Fruit fly (Drosophila melanogaster) whole organism, adult: ENCODE results near the gene CG16978.

Experiments
- CG11617 ChIP-seq: fragments of 200-800 bp; sonication (Bioruptor generic); optimal IDR thresholded peaks from 2 replicates; lab custom pipeline; 2017; ENCODE audit warnings: mild to moderate bottlenecking, missing biosample characterization, missing genetic modification reagents, missing genetic modification characterization
- CG12768 ChIP-seq: fragments of 200-800 bp; sonication (Bioruptor generic); optimal IDR thresholded peaks from 2 replicates; lab custom pipeline; 2017; ENCODE audit warnings: missing biosample characterization, missing genetic modification characterization, mild to moderate bottlenecking, moderate library complexity, missing genetic modification reagents
- CG14711 ChIP-seq: fragments of 200-800 bp; sonication (Bioruptor generic); optimal IDR thresholded peaks from 2 replicates; lab custom pipeline; 2018; ENCODE audit warnings: missing biosample characterization, mild to moderate bottlenecking, missing genetic modification characterization, moderate library complexity
- CG1620 ChIP-seq: fragments of 200-800 bp; sonication (Bioruptor generic); optimal IDR thresholded peaks from 2 replicates; lab custom pipeline; 2016; ENCODE audit warnings: missing biosample characterization, missing genetic modification characterization
- CG33017 ChIP-seq: fragments of 200-800 bp; sonication (Bioruptor generic); optimal IDR thresholded peaks from 2 replicates; lab custom pipeline; 2018; ENCODE audit warnings: missing biosample characterization, mild to moderate bottlenecking, missing genetic modification characterization, moderate library complexity
- CG5204 ChIP-seq: fragments of 200-800 bp; sonication (Bioruptor generic); optimal IDR thresholded peaks from 2 replicates; lab custom pipeline; 2016; ENCODE audit warnings: missing biosample characterization, missing genetic modification characterization
- CG7045 ChIP-seq: fragments of 200-800 bp; sonication (Bioruptor generic); optimal IDR thresholded peaks from 2 replicates; lab custom pipeline; 2017; ENCODE audit warnings: missing biosample characterization, mild to moderate bottlenecking, missing genetic modification characterization
- CG7101 ChIP-seq: fragments of 200-800 bp; sonication (Bioruptor generic); optimal IDR thresholded peaks from 2 replicates; lab custom pipeline; 2018; ENCODE audit warnings: missing biosample characterization, mild to moderate bottlenecking, missing genetic modification characterization, moderate library complexity
- Clk ChIP-seq: fragments of 200-800 bp; sonication (Bioruptor generic); optimal IDR thresholded peaks from 2 replicates; lab custom pipeline; 2017; ENCODE audit warnings: missing biosample characterization, missing genetic modification characterization
- Crg-1 ChIP-seq: fragments of 200-800 bp; sonication (Bioruptor generic); optimal IDR thresholded peaks from 2 replicates; lab custom pipeline; 2016; ENCODE audit warnings: missing biosample characterization, missing genetic modification characterization
- Hr96 ChIP-seq: fragments of 200-800 bp; sonication (Bioruptor generic); optimal IDR thresholded peaks from 2 replicates; lab custom pipeline; 2016; ENCODE audit warnings: missing biosample characterization, missing genetic modification characterization
- Mnt ChIP-seq: fragments of 200-800 bp; sonication (Bioruptor generic); optimal IDR thresholded peaks from 2 replicates; lab custom pipeline; 2016; ENCODE audit warnings: missing biosample characterization, mild to moderate bottlenecking, missing genetic modification characterization
- bab1 ChIP-seq: fragments of 200-800 bp; sonication (Bioruptor generic); optimal IDR thresholded peaks from 3 replicates; lab custom pipeline; 2019; ENCODE audit warnings: missing biosample characterization, mild to moderate bottlenecking, missing genetic modification characterization, moderate library complexity
- cic ChIP-seq: fragments of 200-800 bp; sonication (Bioruptor generic); optimal IDR thresholded peaks from 2 replicates; lab custom pipeline; 2017; ENCODE audit warnings: missing biosample characterization, mild to moderate bottlenecking, missing genetic modification characterization, moderate library complexity
- cnc ChIP-seq, 2 experiments: fragments of >200 bp; optimal IDR thresholded peaks; 2 replicates each; lab custom pipeline; 2017
- kay ChIP-seq: fragments of 200-800 bp; sonication (Bioruptor generic); peaks from one replicate; lab custom pipeline; 2016; ENCODE audit warnings: missing biosample characterization, missing genetic modification characterization, borderline replicate concordance
- ovo ChIP-seq: fragments of 200-800 bp; sonication (Bioruptor generic); optimal IDR thresholded peaks from 2 replicates; lab custom pipeline; 2016; ENCODE audit warnings: missing biosample characterization, missing genetic modification characterization
- pad ChIP-seq: fragments of 200-800 bp; sonication (Bioruptor generic); optimal IDR thresholded peaks from 3 replicates; lab custom pipeline; 2017; ENCODE audit warnings: missing biosample characterization, missing genetic modification characterization, mild to moderate bottlenecking, moderate library complexity, missing genetic modification reagents
- tj ChIP-seq: fragments of 200-800 bp; sonication (Bioruptor generic); optimal IDR thresholded peaks from 3 replicates; lab custom pipeline; 2017; ENCODE audit warnings: missing biosample characterization, mild to moderate bottlenecking, missing genetic modification characterization, moderate library complexity
- toe ChIP-seq: fragments of 200-800 bp; sonication (Bioruptor generic); optimal IDR thresholded peaks from 2 replicates; lab custom pipeline; 2016; ENCODE audit warnings: missing biosample characterization, missing genetic modification characterization

The CG16978 gene

DNA sequence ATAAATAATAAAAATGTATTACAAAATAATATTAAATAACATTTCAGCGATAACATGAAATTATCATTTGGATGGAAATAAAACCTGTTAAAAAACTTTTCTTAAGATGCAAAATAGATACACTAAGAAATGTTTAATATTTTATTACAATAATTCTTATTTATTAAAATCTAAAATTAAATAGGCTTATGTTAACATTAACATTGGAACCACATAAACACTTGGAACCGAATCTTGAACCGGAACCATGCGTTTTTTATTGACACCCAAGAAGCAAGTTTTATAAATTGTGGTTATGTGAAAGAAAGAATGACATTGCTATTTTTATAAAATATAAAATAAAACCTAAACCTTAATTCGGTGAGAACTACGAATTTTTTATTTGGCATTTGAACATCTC lies 16.8 kb upstream of the CG16978 start, which contains the start of gene kmg:
TSS of gene kmg (plus strand) at position 301 of the 400 bp plus-strand sequence.
- TF ChIP-seq CG11617 (GFP tag; lab: Kevin White, UChicago) = no peak
- no peak for TF ChIP-seq Crg-1 (GFP tag; lab: Kevin White, UChicago)

DNA sequence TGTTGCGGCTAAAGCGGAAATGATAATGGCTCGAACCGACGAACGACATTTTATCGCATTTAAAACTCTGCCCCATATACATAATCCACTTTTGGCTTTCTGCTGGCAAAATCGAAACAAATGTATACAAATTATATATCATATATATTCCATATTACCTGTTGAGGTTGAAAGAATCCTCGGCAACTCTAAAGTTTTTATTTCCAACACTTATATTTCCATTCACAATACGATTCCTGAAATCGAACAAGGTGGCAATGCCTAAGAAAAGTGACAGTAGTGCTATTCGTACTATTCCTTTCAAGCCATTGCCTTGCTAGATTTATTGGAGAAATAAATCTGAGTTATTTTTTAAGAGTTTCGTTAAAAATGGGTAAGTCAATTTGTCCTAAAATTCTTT lies 15.1 kb upstream of the CG16978 start, which contains the start of gene Pk34A:
TSS of gene Pk34A (plus strand) at position 301 of the 400 bp plus-strand sequence.
- no peak for TF ChIP-seq pad (GFP tag; lab: Kevin White, UChicago)

DNA sequence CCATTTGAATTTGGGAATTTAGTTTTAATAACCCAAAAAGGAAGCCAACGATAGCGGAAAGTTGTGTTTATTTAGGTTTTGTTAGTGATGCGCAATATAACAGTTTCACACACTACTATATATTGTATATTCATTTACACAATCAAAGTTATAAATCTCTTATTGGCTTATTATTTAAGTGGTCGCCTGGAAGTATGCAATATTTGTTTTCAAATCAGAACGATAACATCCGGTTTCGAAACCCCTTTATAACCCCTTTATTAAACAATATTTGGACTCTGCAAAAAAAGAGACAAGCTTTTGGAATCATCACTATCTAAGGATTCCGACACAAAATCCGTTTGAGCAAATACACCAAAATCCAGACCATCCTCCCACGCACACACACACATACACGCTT lies 14.5 kb upstream of the CG16978 start:
- no peak for TF ChIP-seq pad (GFP tag; lab: Kevin White, UChicago)
- no peak for TF ChIP-seq Mnt (GFP tag; lab: Kevin White, UChicago)
- peak; percentile 32 for TF ChIP-seq CG11617 (GFP tag; lab: Kevin White, UChicago)
- peak; percentile 60 for TF ChIP-seq bab1 (GFP tag; lab: Kevin White, UChicago)
- TF ChIP-seq CG7045 = no peak
- TF ChIP-seq cnc (optimal IDR thresholded peaks at IDR 0.05; lab: Kevin White, UChicago) = no peak
- TF ChIP-seq toe (GFP tag; lab: Kevin White, UChicago) = peak; percentile 33
- no peak for TF ChIP-seq Clk
- TF ChIP-seq CG12768 = peak; percentile 4
- no peak for TF ChIP-seq kay (GFP tag; lab: Kevin White, UChicago)
- TF ChIP-seq CG7101 (tag; lab: Kevin White, UChicago) = peak; percentile 19

DNA sequence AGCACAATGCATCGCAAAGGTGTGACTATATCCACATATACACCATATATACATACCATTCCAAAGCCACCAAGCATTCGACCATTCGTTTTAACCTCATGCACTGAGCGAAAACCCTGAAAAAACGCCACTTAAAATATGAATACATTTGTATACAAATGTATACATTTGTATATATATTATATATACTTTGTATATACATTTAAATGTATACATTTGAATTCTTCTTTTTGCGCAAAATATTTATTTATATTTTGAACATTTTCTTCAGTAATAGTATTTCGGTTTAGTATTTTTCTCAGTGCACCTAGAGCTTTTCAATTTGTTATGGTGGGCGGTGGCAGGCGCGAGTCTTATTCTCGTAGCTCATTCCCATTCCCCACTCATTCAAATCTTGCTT lies 12.9 kb upstream of the CG16978 start:
- TF ChIP-seq pad (GFP tag; lab: Kevin White, UChicago) (peak; percentile 11), CG14711 (peak; percentile 56), CG1620 (GFP tag; lab: Kevin White, UChicago) (no peak), CG33017 (tag; lab: Kevin White, UChicago) (peak; percentile 87), CG7045 (peak; percentile 77), Clk (peak; percentile 18), CG7101 (tag; lab: Kevin White, UChicago) (peak; percentile 63), tj (GFP tag; lab: Kevin White, UChicago) (peak; percentile 20), cic (GFP tag; lab: Kevin White, UChicago) (peak; percentile 11), Crg-1 (GFP tag; lab: Kevin White, UChicago) (no peak), bab1 (GFP tag; lab: Kevin White, UChicago) (no peak), CG12768 (peak; percentile 57), ovo (GFP tag; lab: Kevin White, UChicago) (no peak), CG11617 (GFP tag; lab: Kevin White, UChicago) (peak; percentile 49), CG5204 (no peak), kay (GFP tag; lab: Kevin White, UChicago) (peak; percentile 71), Hr96 (GFP tag; lab: Kevin White, UChicago) (no peak)

DNA sequence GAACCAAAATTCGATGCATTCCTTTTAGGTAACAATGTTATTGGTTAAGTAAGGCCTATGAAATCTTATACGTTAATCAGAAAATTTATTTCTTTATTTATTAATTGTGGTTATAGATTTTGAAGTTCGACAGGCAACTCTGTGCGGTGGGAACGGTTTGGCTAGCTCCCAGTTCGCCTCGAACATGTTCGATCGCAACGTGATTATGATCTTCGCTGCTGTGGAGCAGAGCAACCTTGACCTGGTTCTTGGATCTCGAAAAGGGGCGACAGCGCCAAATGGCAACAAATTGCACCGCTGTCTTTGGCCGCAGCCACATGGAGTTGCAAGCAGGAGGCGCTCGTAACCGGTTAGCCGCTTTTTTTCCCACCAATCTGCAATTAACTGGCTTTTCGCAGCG lies 10.9 kb upstream of the CG16978 start:
- TF ChIP-seq cic (GFP tag; lab: Kevin White, UChicago) (no peak), CG14711 (no peak), CG7045 (no peak), CG11617 (GFP tag; lab: Kevin White, UChicago) (no peak), Clk (no peak), CG7101 (tag; lab: Kevin White, UChicago) (no peak), toe (GFP tag; lab: Kevin White, UChicago) (no peak), cnc (optimal IDR thresholded peaks at IDR 0.05; lab: Kevin White, UChicago) (no peak), tj (GFP tag; lab: Kevin White, UChicago) (no peak), Crg-1 (GFP tag; lab: Kevin White, UChicago) (no peak), CG12768 (no peak), kay (GFP tag; lab: Kevin White, UChicago) (no peak)

DNA sequence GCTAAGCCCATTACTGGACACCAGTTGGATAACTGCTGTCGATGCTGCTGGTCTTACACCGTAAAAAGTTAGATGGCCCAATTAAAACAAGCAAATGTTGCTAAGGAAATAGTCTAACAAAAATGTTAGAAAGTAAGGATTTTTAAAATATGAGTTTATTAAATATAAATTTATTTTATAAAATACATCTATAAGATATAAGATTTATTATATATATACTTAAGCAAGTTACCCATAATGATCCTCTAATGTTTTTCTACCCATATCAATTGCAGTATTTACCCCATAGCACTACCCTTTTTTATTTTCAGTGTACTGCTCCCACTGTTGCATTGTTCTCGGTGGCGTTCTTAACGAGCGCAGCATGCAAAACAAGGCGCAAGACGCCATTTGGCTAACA lies 2.8 kb upstream of the CG16978 start:
- no peak for TF ChIP-seq CG5204
- no peak for TF ChIP-seq cnc (optimal IDR thresholded peaks at IDR 0.05; lab: Kevin White, UChicago)
- TF ChIP-seq bab1 (GFP tag; lab: Kevin White, UChicago) = no peak
- TF ChIP-seq Clk = no peak
- no peak for TF ChIP-seq CG7101 (tag; lab: Kevin White, UChicago)
- TF ChIP-seq toe (GFP tag; lab: Kevin White, UChicago) = no peak
- TF ChIP-seq ovo (GFP tag; lab: Kevin White, UChicago) = no peak
- TF ChIP-seq CG33017 (tag; lab: Kevin White, UChicago) = no peak
- TF ChIP-seq Crg-1 (GFP tag; lab: Kevin White, UChicago) = no peak
- no peak for TF ChIP-seq CG11617 (GFP tag; lab: Kevin White, UChicago)
- TF ChIP-seq Hr96 (GFP tag; lab: Kevin White, UChicago) = no peak
- no peak for TF ChIP-seq CG1620 (GFP tag; lab: Kevin White, UChicago)
- TF ChIP-seq pad (GFP tag; lab: Kevin White, UChicago) = no peak

DNA sequence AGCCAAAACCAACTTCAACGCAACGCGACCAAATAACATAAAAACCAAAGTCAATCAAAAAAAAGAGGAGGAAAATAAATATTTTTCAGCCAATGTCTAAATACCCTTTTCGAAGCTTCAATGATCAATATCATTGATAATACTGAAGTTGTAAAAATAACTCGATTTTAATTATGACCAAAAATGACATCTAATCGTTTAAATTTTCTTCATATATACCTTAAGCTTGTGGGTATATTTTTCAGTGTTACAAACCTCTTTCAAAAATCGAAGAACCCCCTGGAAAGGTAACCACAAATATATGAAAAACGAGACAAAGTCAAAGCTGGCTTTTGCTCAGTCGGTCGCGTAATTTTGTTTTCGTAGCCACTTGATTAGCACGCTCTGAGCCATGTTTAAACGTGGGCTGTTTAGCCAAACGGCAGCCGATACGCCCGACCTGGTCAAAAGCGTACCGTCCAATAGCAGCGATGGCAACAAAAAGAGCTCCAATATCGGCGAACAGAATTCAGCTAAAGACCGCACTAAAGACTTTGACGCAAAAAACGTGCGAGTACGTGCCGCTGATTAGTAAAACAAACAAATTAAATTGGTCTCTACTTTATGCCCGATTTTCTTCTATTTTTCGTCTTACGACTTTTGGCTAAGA lies 1.7 kb upstream of the CG16978 start:
- TF ChIP-seq bab1 (GFP tag; lab: Kevin White, UChicago) = peak; percentile 77
- TF ChIP-seq pad (GFP tag; lab: Kevin White, UChicago) = no peak
